Worm (Caenorhabditis elegans): ENCODE measurements around the gene skpo-2.

ce11 chrII:3463097-3463496 lies 26.8 kb upstream of the skpo-2 start, which contains the start of gene C16C8.9:
- TF ChIP-seq ama-1 (optimal IDR thresholded peaks at IDR 0.05) (no peak), flt-1 (GFP tag; IDR thresholded peaks at IDR 0.05) (no peak), F13C5.2 (tag; optimal IDR thresholded peaks at IDR 0.05) (no peak), pes-1 (GFP tag; IDR thresholded peaks at IDR 0.05) (no peak)
